Worm (Caenorhabditis elegans) whole organism, L2 larva: ENCODE measurements around the gene F22B7.1.
A peak's percentile ranks its signal among the peaks of the same experiment; 100 is the strongest.

Experiments
- C34F6.9 ChIP-seq: fragments of 150-350 bp; optimal IDR thresholded peaks from 2 replicates; lab custom pipeline; 2014; ENCODE audit warnings: missing biosample characterization, missing genetic modification characterization
- Y55F3AM.14 ChIP-seq: fragments of 200-800 bp; sonication (Bioruptor generic); optimal IDR thresholded peaks from 2 replicates; lab custom pipeline; 2018; ENCODE audit warnings: mild to moderate bottlenecking, missing genetic modification characterization, missing compliant biosample characterization
- aly-2 ChIP-seq: fragments of 150-350 bp; optimal IDR thresholded peaks from 2 replicates; lab custom pipeline; 2014; ENCODE audit warnings: missing biosample characterization, missing genetic modification characterization
- ama-1 ChIP-seq: fragments of 150-350 bp; optimal IDR thresholded peaks from 2 replicates; lab custom pipeline; 2018; ENCODE audit warnings: inconsistent platforms
- blmp-1 ChIP-seq: sonication (generic microtip); optimal IDR thresholded peaks from 2 replicates; lab custom pipeline; 2017; ENCODE audit warnings: missing genetic modification characterization, mild to moderate bottlenecking, missing compliant biosample characterization, antibody characterized with exemption, moderate library complexity; ENCODE audit not compliant: insufficient read depth
- ceh-16 ChIP-seq: fragments of 150-350 bp; optimal IDR thresholded peaks from 2 replicates; lab custom pipeline; 2014; ENCODE audit warnings: missing biosample characterization, missing genetic modification characterization
- dmd-4 ChIP-seq: sonication (generic microtip); optimal IDR thresholded peaks from 2 replicates; lab custom pipeline; 2017; ENCODE audit warnings: missing biosample characterization, missing genetic modification characterization
- egl-27 ChIP-seq: sonication (generic microtip); optimal IDR thresholded peaks from 3 replicates; lab custom pipeline; 2017; ENCODE audit warnings: missing biosample characterization, missing genetic modification reagents, missing genetic modification characterization
- elt-3 ChIP-seq: sonication (generic microtip); optimal IDR thresholded peaks from 2 replicates; lab custom pipeline; 2017; ENCODE audit warnings: missing biosample characterization, missing genetic modification characterization
- fos-1 ChIP-seq: fragments of 150-350 bp; optimal IDR thresholded peaks from 2 replicates; lab custom pipeline; 2014; ENCODE audit warnings: missing biosample characterization, missing genetic modification characterization
- gmeb-1 ChIP-seq: fragments of 150-350 bp; optimal IDR thresholded peaks from 2 replicates; lab custom pipeline; 2014; ENCODE audit warnings: missing biosample characterization, missing genetic modification characterization
- lin-13 ChIP-seq: fragments of 150-350 bp; optimal IDR thresholded peaks from 2 replicates; lab custom pipeline; 2014; ENCODE audit warnings: missing biosample characterization, missing genetic modification reagents, missing genetic modification characterization
- lsy-2 ChIP-seq, 2 experiments: fragments of 150-350 bp in 1 of 2; sonication (generic microtip) in 1 of 2; optimal IDR thresholded peaks; 2 replicates each; lab custom pipeline; 2014 to 2017; ENCODE audit warnings: missing biosample characterization in 2 of 2, missing genetic modification characterization in 2 of 2
- mab-5 ChIP-seq: fragments of 150-350 bp; optimal IDR thresholded peaks from 2 replicates; lab custom pipeline; 2014; ENCODE audit warnings: missing biosample characterization, missing genetic modification characterization
- mbf-1 ChIP-seq: sonication (generic microtip); optimal IDR thresholded peaks from 2 replicates; lab custom pipeline; 2017; ENCODE audit warnings: missing biosample characterization, missing genetic modification characterization
- mdl-1 ChIP-seq, 2 experiments: fragments of 150-350 bp in 1 of 2; sonication (generic microtip) in 1 of 2; optimal IDR thresholded peaks; 2 replicates each; lab custom pipeline; 2017; ENCODE audit warnings: missing biosample characterization in 2 of 2, missing genetic modification characterization in 2 of 2
- nhr-10 ChIP-seq: sonication (generic microtip); optimal IDR thresholded peaks from 2 replicates; lab custom pipeline; 2017; ENCODE audit warnings: missing biosample characterization, missing genetic modification characterization
- nhr-11 ChIP-seq: fragments of 150-350 bp; optimal IDR thresholded peaks from 2 replicates; lab custom pipeline; 2014; ENCODE audit warnings: missing biosample characterization, missing genetic modification characterization
- nhr-129 ChIP-seq: fragments of 150-350 bp; optimal IDR thresholded peaks from 2 replicates; lab custom pipeline; 2014; ENCODE audit warnings: missing biosample characterization, missing genetic modification characterization
- nhr-21 ChIP-seq: fragments of 150-350 bp; optimal IDR thresholded peaks from 2 replicates; lab custom pipeline; 2014; ENCODE audit warnings: missing biosample characterization, missing genetic modification characterization
- nhr-6 ChIP-seq: fragments of 150-350 bp; optimal IDR thresholded peaks from 2 replicates; lab custom pipeline; 2014; ENCODE audit warnings: missing biosample characterization, missing genetic modification characterization
- nhr-77 ChIP-seq: fragments of 150-350 bp; optimal IDR thresholded peaks from 2 replicates; lab custom pipeline; 2014; ENCODE audit warnings: missing biosample characterization, missing genetic modification characterization
- peb-1 ChIP-seq: fragments of 150-350 bp; optimal IDR thresholded peaks from 2 replicates; lab custom pipeline; 2014; ENCODE audit warnings: missing biosample characterization, missing genetic modification characterization
- sem-4 ChIP-seq: fragments of 150-350 bp; optimal IDR thresholded peaks from 2 replicates; lab custom pipeline; 2014; ENCODE audit warnings: missing biosample characterization, missing genetic modification reagents, missing genetic modification characterization
- skn-1 ChIP-seq: sonication (generic microtip); optimal IDR thresholded peaks from 2 replicates; lab custom pipeline; 2017; ENCODE audit warnings: missing biosample characterization, missing genetic modification characterization
- sma-3 ChIP-seq: sonication (generic microtip); optimal IDR thresholded peaks from 2 replicates; lab custom pipeline; 2016; ENCODE audit warnings: missing genetic modification reagents, missing genetic modification characterization, missing compliant biosample characterization
- sma-9 ChIP-seq, 2 experiments: fragments of 150-350 bp in 1 of 2; sonication (generic microtip) in 1 of 2; optimal IDR thresholded peaks; 2 replicates each; lab custom pipeline; 2014 to 2016; ENCODE audit warnings: missing genetic modification characterization in 2 of 2, mild to moderate bottlenecking in 1 of 2, missing biosample characterization in 1 of 2, missing compliant biosample characterization in 1 of 2, missing genetic modification reagents in 1 of 2, moderate library complexity in 1 of 2
- snpc-4 ChIP-seq: fragments of 150-350 bp; optimal IDR thresholded peaks from 2 replicates; lab custom pipeline; 2014; ENCODE audit warnings: missing biosample characterization, missing genetic modification characterization
- unc-39 ChIP-seq: fragments of 150-350 bp; optimal IDR thresholded peaks from 2 replicates; lab custom pipeline; 2014; ENCODE audit warnings: missing biosample characterization, missing genetic modification characterization
- unc-55 ChIP-seq: fragments of 150-350 bp; sonication (generic microtip); optimal IDR thresholded peaks from 3 replicates; lab custom pipeline; 2014; ENCODE audit warnings: missing biosample characterization, missing genetic modification reagents, missing genetic modification characterization
- unc-62 ChIP-seq: fragments of 150-350 bp; optimal IDR thresholded peaks from 2 replicates; lab custom pipeline; 2014; ENCODE audit warnings: missing biosample characterization, missing genetic modification reagents, missing genetic modification characterization
- ztf-1 ChIP-seq: fragments of 200-800 bp; sonication (Bioruptor generic); conservative IDR thresholded peaks from 2 replicates; pipeline ENCODE4 v1.3.6; 2022; ENCODE audit warnings: missing genetic modification characterization, missing compliant biosample characterization
- ztf-11 ChIP-seq: sonication (generic microtip); optimal IDR thresholded peaks from 2 replicates; lab custom pipeline; 2017; ENCODE audit warnings: missing biosample characterization, missing genetic modification characterization
- ztf-4 ChIP-seq: fragments of 150-350 bp; optimal IDR thresholded peaks from 2 replicates; lab custom pipeline; 2014; ENCODE audit warnings: missing biosample characterization, missing genetic modification characterization

The F22B7.1 gene

DNA sequence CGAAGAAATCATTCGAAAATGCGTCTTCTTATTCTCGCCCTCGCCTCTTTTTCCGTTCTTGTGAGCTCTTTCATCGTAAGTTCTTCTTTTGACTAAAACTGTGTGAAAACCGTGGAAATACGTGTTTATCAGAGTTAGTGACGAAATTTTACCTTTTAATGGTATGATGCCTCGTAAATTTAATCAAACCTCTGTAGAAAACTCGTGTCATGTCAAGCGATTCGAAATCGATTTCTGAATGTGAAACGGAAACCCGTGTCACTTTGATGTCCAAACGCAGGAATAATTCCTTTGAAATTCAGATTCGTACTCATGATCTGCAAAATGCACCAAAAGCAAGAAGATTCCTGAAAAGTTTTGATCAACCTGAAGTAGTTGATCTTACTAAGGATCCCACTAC, 16.5 kb upstream of the F22B7.1 start, which contains the start of gene F22B7.3:
F22B7.3 (plus strand) TSS at position 301 of the 400 bp plus-strand sequence.
- TF ChIP-seq peb-1 (tag; lab: Kevin White, UChicago) (no peak), egl-27 (tag; lab: Kevin White, UChicago) (no peak), ztf-4 (tag; lab: Kevin White, UChicago) (no peak), unc-62 (GFP tag; lab: Kevin White, UChicago) (no peak), nhr-129 (no peak), nhr-11 (tag; lab: Kevin White, UChicago) (no peak), Y55F3AM.14 (GFP tag; lab: Kevin White, UChicago) (no peak), sma-9 (GFP tag; optimal IDR thresholded peaks at IDR 0.05; lab: Kevin White, UChicago) (no peak), sma-9 (tag; optimal IDR thresholded peaks at IDR 0.05; lab: Kevin White, UChicago) (no peak), nhr-77 (no peak), ama-1 (lab: Kevin White, UChicago) (no peak), snpc-4 (tag; lab: Kevin White, UChicago) (no peak), unc-39 (tag; lab: Kevin White, UChicago) (no peak), nhr-6 (tag; lab: Kevin White, UChicago) (no peak), ztf-11 (tag; lab: Kevin White, UChicago) (no peak), ceh-16 (no peak), elt-3 (no peak), sem-4 (tag; lab: Kevin White, UChicago) (no peak), mab-5 (no peak), skn-1 (tag; lab: Kevin White, UChicago) (no peak), gmeb-1 (tag; lab: Kevin White, UChicago) (no peak)

DNA sequence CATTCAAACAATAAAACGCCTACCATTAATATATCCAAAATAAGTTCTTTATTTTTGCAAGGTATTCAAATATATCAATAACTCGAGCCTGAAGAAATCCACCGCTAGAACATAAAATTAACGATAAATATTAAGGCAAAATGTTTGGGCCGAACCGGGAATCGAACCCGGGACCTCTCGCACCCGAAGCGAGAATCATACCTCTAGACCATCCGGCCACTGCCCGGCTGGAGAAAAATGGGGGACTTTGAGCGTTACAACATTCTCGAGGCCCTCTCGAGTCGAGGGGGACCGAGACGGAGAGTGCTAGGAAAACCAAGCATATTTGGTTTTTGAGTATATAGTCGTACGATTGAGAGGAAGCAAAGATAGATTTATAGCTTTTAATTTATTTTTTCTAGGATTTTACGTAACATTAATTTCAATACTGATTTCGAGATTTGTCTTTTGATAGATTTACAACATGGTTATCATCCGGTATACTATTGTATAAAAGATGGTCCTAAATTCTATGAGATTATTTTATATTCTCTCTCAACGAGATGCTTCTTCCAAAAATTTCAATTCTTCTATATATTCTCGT, 14.8 kb upstream of the F22B7.1 start, which contains the start of gene flp-23:
flp-23 (plus strand) TSS at position 533 of the 583 bp plus-strand sequence.
- TF ChIP-seq lin-13 (GFP tag; lab: Kevin White, UChicago) (peak; percentile 43), nhr-129 (peak; percentile 37), dmd-4 (tag; lab: Kevin White, UChicago) (no peak), unc-55 (GFP tag; lab: Kevin White, UChicago) (peak; percentile 62), ztf-1 (no peak), nhr-10 (tag; lab: Kevin White, UChicago) (no peak), sma-3 (GFP tag; lab: Kevin White, UChicago) (peak; percentile 10), mbf-1 (no peak), lsy-2 (tag; optimal IDR thresholded peaks at IDR 0.05; lab: Kevin White, UChicago) (peak in 1 of 2 experiments; percentile 48), unc-39 (tag; lab: Kevin White, UChicago) (no peak), peb-1 (tag; lab: Kevin White, UChicago) (no peak), unc-62 (GFP tag; lab: Kevin White, UChicago) (no peak)

- TF ChIP-seq sma-3 (GFP tag; lab: Kevin White, UChicago), result peak; percentile 3
- TF ChIP-seq C34F6.9 (tag; lab: Kevin White, UChicago), result no peak
- TF ChIP-seq ztf-4 (tag; lab: Kevin White, UChicago), result no peak
- peak in 1 of 2 experiments; percentile 17 for TF ChIP-seq lsy-2 (tag; optimal IDR thresholded peaks at IDR 0.05; lab: Kevin White, UChicago)
- no peak for TF ChIP-seq aly-2 (tag; lab: Kevin White, UChicago)
- no peak for TF ChIP-seq ceh-16
- peak; percentile 17 for TF ChIP-seq gmeb-1 (tag; lab: Kevin White, UChicago)
- peak; percentile 70 for TF ChIP-seq ama-1 (lab: Kevin White, UChicago)
- no peak for TF ChIP-seq snpc-4 (tag; lab: Kevin White, UChicago)
These were observed 12.9 kb upstream of the F22B7.1 start for ce11 chrIII:8652112-8652694.

DNA sequence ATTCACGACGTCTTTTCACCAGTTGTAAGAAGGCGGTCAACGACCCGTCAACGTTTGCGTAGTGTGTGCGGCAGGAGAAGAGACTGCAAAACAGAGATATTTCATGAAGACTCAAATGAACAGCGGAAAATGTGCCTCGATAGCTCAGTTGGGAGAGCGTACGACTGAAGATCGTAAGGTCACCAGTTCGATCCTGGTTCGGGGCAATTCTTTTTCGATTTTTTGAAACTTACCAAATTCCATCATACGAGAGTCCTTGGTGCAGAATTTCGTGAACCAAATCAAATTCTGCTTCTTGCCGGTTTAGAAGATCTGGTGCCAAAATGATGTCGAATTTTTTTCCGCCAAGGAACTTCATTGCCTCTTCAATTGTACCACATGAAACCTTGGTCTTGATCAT, 12.2 kb upstream of the F22B7.1 start:
- no peak for TF ChIP-seq nhr-10 (tag; lab: Kevin White, UChicago)
- TF ChIP-seq unc-55 (GFP tag; lab: Kevin White, UChicago), result peak; percentile 39
- no peak for TF ChIP-seq mdl-1 (tag; optimal IDR thresholded peaks at IDR 0.05; lab: Kevin White, UChicago)
- no peak for TF ChIP-seq nhr-6 (tag; lab: Kevin White, UChicago)
- peak; percentile 19 for TF ChIP-seq nhr-21 (tag; lab: Kevin White, UChicago)
- peak; percentile 80 for TF ChIP-seq nhr-129
- peak; percentile 39 for TF ChIP-seq sma-9 (GFP tag; optimal IDR thresholded peaks at IDR 0.05; lab: Kevin White, UChicago)
- no peak for TF ChIP-seq sma-9 (tag; optimal IDR thresholded peaks at IDR 0.05; lab: Kevin White, UChicago)
- TF ChIP-seq unc-39 (tag; lab: Kevin White, UChicago), result no peak
- peak; percentile 9 for TF ChIP-seq ztf-4 (tag; lab: Kevin White, UChicago)
- peak; percentile 38 for TF ChIP-seq C34F6.9 (tag; lab: Kevin White, UChicago)
- TF ChIP-seq ama-1 (lab: Kevin White, UChicago), result peak; percentile 34
- no peak for TF ChIP-seq sma-3 (GFP tag; lab: Kevin White, UChicago)
- TF ChIP-seq lsy-2 (tag; optimal IDR thresholded peaks at IDR 0.05; lab: Kevin White, UChicago), result peak in 1 of 2 experiments; percentile 56
- no peak for TF ChIP-seq sem-4 (tag; lab: Kevin White, UChicago)
- peak; percentile 40 for TF ChIP-seq fos-1 (tag; lab: Kevin White, UChicago)
- peak; percentile 6 for TF ChIP-seq blmp-1 (tag; lab: Kevin White, UChicago)
